Fruit fly (Drosophila melanogaster): Measurements from ENCODE around the gene CG14722.

The CG14722 gene

DNA sequence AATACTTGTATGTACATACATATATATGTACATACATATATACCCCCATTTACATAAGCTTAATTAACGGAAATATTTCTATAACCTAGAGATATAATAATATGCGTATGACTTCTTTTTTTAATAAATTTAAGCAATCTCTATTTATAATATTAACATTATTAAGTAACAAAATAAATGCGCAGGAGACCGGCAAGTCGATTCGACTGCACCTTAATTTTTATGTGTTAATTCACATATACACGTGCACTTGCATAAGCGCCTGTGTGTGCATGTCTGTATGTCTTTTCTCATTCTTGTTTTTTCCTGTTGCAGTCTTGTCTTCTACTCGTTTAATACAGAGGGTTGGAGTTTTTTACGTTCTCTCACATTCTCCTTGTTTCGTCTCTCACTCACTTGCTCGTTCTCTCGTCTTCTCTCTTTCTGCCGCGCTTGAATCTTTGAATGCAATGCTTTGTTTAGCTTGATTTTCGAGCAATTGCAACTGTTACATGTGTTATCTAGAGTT lies 38.5 kb downstream of the CG14722 start (continued):
- peak; percentile 97 for TF ChIP-seq CG12391 (tag; optimal IDR thresholded peaks at IDR 0.05)
- peak; percentile 82 for TF ChIP-seq CG18476 (GFP tag; optimal IDR thresholded peaks at IDR 0.05)
- TF ChIP-seq ems (GFP tag; optimal IDR thresholded peaks at IDR 0.05), result peak; percentile 54
- TF ChIP-seq H2.0 (GFP tag; IDR thresholded peaks at IDR 0.05), result peak; percentile 81
- no peak for TF ChIP-seq Opbp (GFP tag; IDR thresholded peaks at IDR 0.05; ENCODE audit: partially characterized antibody)
- peak; percentile 90 for TF ChIP-seq ewg (GFP tag; optimal IDR thresholded peaks at IDR 0.05)
- peak; percentile 91 for TF ChIP-seq row (GFP tag; IDR thresholded peaks at IDR 0.05)
- peak; percentile 93 for TF ChIP-seq CG13775 (GFP tag; optimal IDR thresholded peaks at IDR 0.05)
- TF ChIP-seq Sox100B (GFP tag; optimal IDR thresholded peaks at IDR 0.05), result peak; percentile 96
- TF ChIP-seq CG11247 (GFP tag; IDR thresholded peaks at IDR 0.05), result peak; percentile 59; the same call in 1 of the 2 replicates
- TF ChIP-seq Tbp (GFP tag; optimal IDR thresholded peaks at IDR 0.05), result no peak
- peak; percentile 66 for TF ChIP-seq pum (GFP tag; optimal IDR thresholded peaks at IDR 0.05)
- peak; percentile 95 for TF ChIP-seq Oli (tag; optimal IDR thresholded peaks at IDR 0.05)
- peak; percentile 80 for TF ChIP-seq CG1024 (GFP tag; IDR thresholded peaks at IDR 0.05)
- TF ChIP-seq chm (GFP tag; IDR thresholded peaks at IDR 0.05), result peak; percentile 93
- TF ChIP-seq ci (GFP tag; IDR thresholded peaks at IDR 0.05), result peak; percentile 94
- peak; percentile 84 for TF ChIP-seq ken (GFP tag; IDR thresholded peaks at IDR 0.05)
- peak; percentile 94 for TF ChIP-seq sqz (GFP tag; optimal IDR thresholded peaks at IDR 0.05)
- no peak for TF ChIP-seq Dp (GFP tag; optimal IDR thresholded peaks at IDR 0.05)
- no peak for TF ChIP-seq Dad (GFP tag; optimal IDR thresholded peaks at IDR 0.05)
- peak; percentile 70 for TF ChIP-seq CG4360 (GFP tag; IDR thresholded peaks at IDR 0.05)
- TF ChIP-seq CG14667 (GFP tag; IDR thresholded peaks at IDR 0.05), result peak; percentile 62
- peak; percentile 94 for TF ChIP-seq CG5245 (GFP tag; optimal IDR thresholded peaks at IDR 0.05)
- peak; percentile 100 for TF ChIP-seq CG18262 (tag; optimal IDR thresholded peaks at IDR 0.05)
- TF ChIP-seq CG1647 (GFP tag; optimal IDR thresholded peaks at IDR 0.05), result peak; percentile 26
- TF ChIP-seq CG3838 (GFP tag; optimal IDR thresholded peaks at IDR 0.05), result peak; percentile 22
- TF ChIP-seq CG17328 (GFP tag; IDR thresholded peaks at IDR 0.05), result peak; percentile 96
- TF ChIP-seq knrl (GFP tag; IDR thresholded peaks at IDR 0.05; ENCODE audit: partially characterized antibody), result no peak
- TF ChIP-seq al (GFP tag; IDR thresholded peaks at IDR 0.05), result no peak
- peak; percentile 98 for TF ChIP-seq CG14710 (tag; optimal IDR thresholded peaks at IDR 0.05)
- TF ChIP-seq CG12769 (tag; optimal IDR thresholded peaks at IDR 0.05), result no peak
- TF ChIP-seq CG1529 (GFP tag; optimal IDR thresholded peaks at IDR 0.05), result peak; percentile 94
- TF ChIP-seq CG31224 (GFP tag; IDR thresholded peaks at IDR 0.05), result peak; percentile 22; the same call in 1 of the 2 replicates
- TF ChIP-seq tup (GFP tag; optimal IDR thresholded peaks at IDR 0.05), result no peak
- peak; percentile 85; the same call in 2 of the 3 replicates for TF ChIP-seq ase (GFP tag; IDR thresholded peaks at IDR 0.05)
- peak; percentile 78 for TF ChIP-seq CG13123 (GFP tag; optimal IDR thresholded peaks at IDR 0.05)
- TF ChIP-seq CG32772 (GFP tag; IDR thresholded peaks at IDR 0.05), result peak; percentile 87
- peak; percentile 80 for TF ChIP-seq ssp (GFP tag; IDR thresholded peaks at IDR 0.05)
- TF ChIP-seq slp2 (GFP tag; optimal IDR thresholded peaks at IDR 0.05), result peak; percentile 44
- no peak for TF ChIP-seq Sry-δ (GFP tag; optimal IDR thresholded peaks at IDR 0.05)
- no peak for TF ChIP-seq gro (GFP tag; optimal IDR thresholded peaks at IDR 0.05)
- no peak for TF ChIP-seq en (GFP tag; optimal IDR thresholded peaks at IDR 0.05)
- TF ChIP-seq HHEX (GFP tag; optimal IDR thresholded peaks at IDR 0.05), result peak; percentile 80
- no peak for TF ChIP-seq Doc3 (GFP tag; IDR thresholded peaks at IDR 0.05; ENCODE audit: partially characterized antibody)
- TF ChIP-seq Adf1 (GFP tag; IDR thresholded peaks at IDR 0.05), result no peak
- peak; percentile 96 for TF ChIP-seq CG2202 (tag; optimal IDR thresholded peaks at IDR 0.05)
- TF ChIP-seq usp (GFP tag; optimal IDR thresholded peaks at IDR 0.05), result no peak
- TF ChIP-seq CG10543 (GFP tag; optimal IDR thresholded peaks at IDR 0.05), result no peak
- peak; percentile 84 for TF ChIP-seq lbe (GFP tag; optimal IDR thresholded peaks at IDR 0.05)
- peak; percentile 95 for TF ChIP-seq CG2875 (GFP tag; optimal IDR thresholded peaks at IDR 0.05)
- peak; percentile 74 for TF ChIP-seq sob (GFP tag; IDR thresholded peaks at IDR 0.05)
- peak; percentile 66 for TF ChIP-seq Elba2 (GFP tag; optimal IDR thresholded peaks at IDR 0.05)
